Worm (Caenorhabditis elegans) whole organism, L4 larva: Measurements from ENCODE around the gene nlp-101.

Source experiments
- F10B5.3 ChIP-seq: sonication (generic microtip); optimal IDR thresholded peaks from 2 replicates; lab custom pipeline; 2016; ENCODE audit warnings: mild to moderate bottlenecking, missing genetic modification characterization, missing compliant biosample characterization
- F26F4.8 ChIP-seq: fragments of 200-800 bp; sonication (Bioruptor generic); conservative IDR thresholded peaks from 2 replicates; pipeline ENCODE4 v1.3.6; 2022; ENCODE audit warnings: missing genetic modification characterization, missing compliant biosample characterization
- F49E8.2 ChIP-seq: sonication (generic microtip); optimal IDR thresholded peaks from 2 replicates; lab custom pipeline; 2016; ENCODE audit warnings: missing compliant biosample characterization, mild to moderate bottlenecking, missing genetic modification characterization, borderline replicate concordance
- T26A8.4 ChIP-seq: fragments of 200-800 bp; sonication (Bioruptor generic); IDR thresholded peaks from 2 replicates; pipeline ENCODE4 v1.3.6; 2022; ENCODE audit warnings: missing genetic modification characterization, missing compliant biosample characterization
- Y105C5A.15 ChIP-seq: fragments of 200-800 bp; sonication (Bioruptor generic); IDR thresholded peaks from 2 replicates; pipeline ENCODE4 v1.3.6; 2022; ENCODE audit warnings: missing genetic modification characterization, missing compliant biosample characterization
- Y75B8A.6 ChIP-seq: fragments of 200-800 bp; sonication (Bioruptor generic); IDR thresholded peaks from 2 replicates; pipeline ENCODE4 v1.3.6; 2022; ENCODE audit warnings: missing genetic modification reagents, missing genetic modification characterization, missing compliant biosample characterization
- aha-1 ChIP-seq: fragments of 150-350 bp; peaks from one replicate; lab custom pipeline; 2014; ENCODE audit warnings: missing biosample characterization, missing genetic modification characterization
- attf-4 ChIP-seq: sonication (generic microtip); optimal IDR thresholded peaks from 3 replicates; lab custom pipeline; 2017; ENCODE audit warnings: missing biosample characterization, missing genetic modification characterization
- ceh-32 ChIP-seq: sonication (generic microtip); optimal IDR thresholded peaks from 2 replicates; lab custom pipeline; 2016; ENCODE audit warnings: mild to moderate bottlenecking, missing genetic modification characterization, missing compliant biosample characterization; ENCODE audit not compliant: poor library complexity
- ceh-82 ChIP-seq: sonication (generic microtip); optimal IDR thresholded peaks from 2 replicates; lab custom pipeline; 2017; ENCODE audit warnings: missing biosample characterization, missing genetic modification characterization
- dmd-6 ChIP-seq: fragments of 200-800 bp; sonication (Bioruptor generic); IDR thresholded peaks from 2 replicates; pipeline ENCODE4 v1.3.6; 2022; ENCODE audit warnings: missing genetic modification reagents, missing genetic modification characterization, missing compliant biosample characterization
- dmd-8 ChIP-seq: fragments of 200-800 bp; sonication (Bioruptor generic); IDR thresholded peaks from 2 replicates; pipeline ENCODE4 v1.3.6; 2022; ENCODE audit warnings: missing genetic modification characterization, missing compliant biosample characterization
- dmd-9 ChIP-seq: fragments of 200-800 bp; sonication (Bioruptor generic); IDR thresholded peaks from 2 replicates; pipeline ENCODE4 v1.3.6; 2022; ENCODE audit warnings: missing genetic modification reagents, missing genetic modification characterization, missing compliant biosample characterization
- duxl-1 ChIP-seq: sonication (generic microtip); optimal IDR thresholded peaks from 2 replicates; lab custom pipeline; 2016; ENCODE audit warnings: mild to moderate bottlenecking, missing genetic modification characterization, moderate library complexity, missing compliant biosample characterization; ENCODE audit not compliant: poor library complexity
- egl-27 ChIP-seq: sonication (generic microtip); optimal IDR thresholded peaks from 3 replicates; lab custom pipeline; 2017; ENCODE audit warnings: missing biosample characterization, missing genetic modification reagents, missing genetic modification characterization
- fkh-10 ChIP-seq: fragments of 150-350 bp; optimal IDR thresholded peaks from 2 replicates; lab custom pipeline; 2014; ENCODE audit warnings: missing biosample characterization, missing genetic modification reagents, missing genetic modification characterization
- fos-1 ChIP-seq: fragments of 150-350 bp; optimal IDR thresholded peaks from 2 replicates; lab custom pipeline; 2014; ENCODE audit warnings: missing biosample characterization, missing genetic modification characterization
- hif-1 ChIP-seq, 2 experiments: sonication (generic microtip); optimal IDR thresholded peaks; 2 replicates each; lab custom pipeline; 2016 to 2017; ENCODE audit warnings: missing compliant biosample characterization in 2 of 2, missing genetic modification characterization in 2 of 2, missing genetic modification reagents in 2 of 2, missing genotype in 2 of 2, mild to moderate bottlenecking in 1 of 2
- hlh-30 ChIP-seq: sonication (generic microtip); optimal IDR thresholded peaks from 2 replicates; lab custom pipeline; 2017; ENCODE audit warnings: antibody characterized with exemption, mild to moderate bottlenecking, missing genetic modification characterization, missing compliant biosample characterization; ENCODE audit not compliant: insufficient read depth
- lin-1 ChIP-seq: fragments of 200-800 bp; sonication (Bioruptor generic); IDR thresholded peaks from 2 replicates; pipeline ENCODE4 v1.3.6; 2022; ENCODE audit warnings: missing genetic modification reagents, missing genetic modification characterization, missing compliant biosample characterization
- lin-13 ChIP-seq: fragments of 150-350 bp; optimal IDR thresholded peaks from 2 replicates; lab custom pipeline; 2014; ENCODE audit warnings: missing biosample characterization, missing genetic modification reagents, missing genetic modification characterization
- lin-29 ChIP-seq: fragments of 200-800 bp; sonication (Bioruptor generic); IDR thresholded peaks from 2 replicates; pipeline ENCODE4 v1.3.6; 2022; ENCODE audit warnings: missing genetic modification reagents, missing genetic modification characterization, missing compliant biosample characterization
- lin-38 ChIP-seq: fragments of 200-800 bp; sonication (Bioruptor generic); IDR thresholded peaks from 2 replicates; pipeline ENCODE4 v1.3.6; 2022; ENCODE audit warnings: missing genetic modification reagents, missing genetic modification characterization, missing compliant biosample characterization
- lsy-2 ChIP-seq, 2 experiments: fragments of 150-350 bp in 1 of 2; sonication (generic microtip) in 1 of 2; optimal IDR thresholded peaks; 2 replicates each; lab custom pipeline; 2014 to 2017; ENCODE audit warnings: missing biosample characterization in 2 of 2, missing genetic modification characterization in 2 of 2
- madf-5 ChIP-seq, 2 experiments: fragments of 200-800 bp; sonication (Bioruptor generic); IDR thresholded peaks; 2 replicates each; pipeline ENCODE4 v1.3.6; 2022; ENCODE audit warnings: missing compliant biosample characterization in 2 of 2, missing genetic modification characterization in 2 of 2
- madf-9 ChIP-seq: fragments of 200-800 bp; sonication (Bioruptor generic); conservative IDR thresholded peaks from 2 replicates; pipeline ENCODE4 v1.3.6; 2022; ENCODE audit warnings: missing genetic modification reagents, missing genetic modification characterization, missing compliant biosample characterization
- mdl-1 ChIP-seq, 2 experiments: fragments of 150-350 bp in 1 of 2; sonication (generic microtip) in 1 of 2; optimal IDR thresholded peaks; 2 replicates each; lab custom pipeline; 2014 to 2017; ENCODE audit warnings: missing biosample characterization in 2 of 2, missing genetic modification characterization in 2 of 2
- nhr-102 ChIP-seq: sonication (generic microtip); optimal IDR thresholded peaks from 2 replicates; lab custom pipeline; 2016; ENCODE audit warnings: mild to moderate bottlenecking, missing genetic modification characterization, moderate library complexity, missing compliant biosample characterization
- nhr-111 ChIP-seq: fragments of 200-800 bp; sonication (Bioruptor generic); optimal IDR thresholded peaks from 2 replicates; lab custom pipeline; 2018; ENCODE audit warnings: mild to moderate bottlenecking, missing genetic modification characterization, missing compliant biosample characterization
- nhr-25 ChIP-seq: sonication (generic microtip); optimal IDR thresholded peaks from 2 replicates; lab custom pipeline; 2017; ENCODE audit warnings: missing genetic modification characterization, mild to moderate bottlenecking, missing compliant biosample characterization, antibody characterized with exemption, moderate library complexity, borderline replicate concordance; ENCODE audit not compliant: insufficient read depth
- nhr-28 ChIP-seq: fragments of 150-350 bp; optimal IDR thresholded peaks from 2 replicates; lab custom pipeline; 2014; ENCODE audit warnings: missing biosample characterization, missing genetic modification characterization
- nhr-76 ChIP-seq: fragments of 150-350 bp; optimal IDR thresholded peaks from 2 replicates; lab custom pipeline; 2014; ENCODE audit warnings: missing biosample characterization, missing genetic modification characterization
- nhr-77 ChIP-seq: fragments of 150-350 bp; optimal IDR thresholded peaks from 2 replicates; lab custom pipeline; 2014; ENCODE audit warnings: missing biosample characterization, missing genetic modification characterization
- pha-4 ChIP-seq, 2 experiments: fragments of 150-350 bp in 1 of 2; fragments of 200-800 bp in 1 of 2; sonication (Bioruptor generic) in 1 of 2; IDR thresholded peaks in 1 of 2; optimal IDR thresholded peaks in 1 of 2; 2 replicates each; pipeline versions ENCODE4 v1.3.6 to Lab custom; 2014 to 2022; ENCODE audit warnings: missing genetic modification characterization in 2 of 2, missing genetic modification reagents in 2 of 2, missing biosample characterization in 1 of 2, missing compliant biosample characterization in 1 of 2
- php-3 ChIP-seq: fragments of 200-800 bp; sonication (Bioruptor generic); IDR thresholded peaks from 2 replicates; pipeline ENCODE4 v1.3.6; 2022; ENCODE audit warnings: missing genetic modification reagents, missing genetic modification characterization, missing compliant biosample characterization
- rbr-2 ChIP-seq: sonication (generic microtip); optimal IDR thresholded peaks from 2 replicates; lab custom pipeline; 2016; ENCODE audit warnings: missing genotype, missing genetic modification characterization, missing compliant biosample characterization
- saeg-2 ChIP-seq: fragments of 200-800 bp; sonication (Bioruptor generic); IDR thresholded peaks from 2 replicates; pipeline ENCODE4 v1.3.6; 2022; ENCODE audit warnings: missing genetic modification reagents, missing genetic modification characterization, missing compliant biosample characterization
- sdz-12 ChIP-seq: fragments of 200-800 bp; sonication (Bioruptor generic); optimal IDR thresholded peaks from 2 replicates; lab custom pipeline; 2018; ENCODE audit warnings: mild to moderate bottlenecking, missing genetic modification characterization, missing compliant biosample characterization
- set-16 ChIP-seq: fragments of 200-800 bp; sonication (Bioruptor generic); IDR thresholded peaks from 2 replicates; pipeline ENCODE4 v1.3.6; 2022; ENCODE audit warnings: missing genetic modification reagents, missing genetic modification characterization, missing compliant biosample characterization
- snpc-1.2 ChIP-seq: fragments of 200-800 bp; sonication (Bioruptor generic); IDR thresholded peaks from 2 replicates; pipeline ENCODE4 v1.3.6; 2022; ENCODE audit warnings: missing genetic modification reagents, missing genetic modification characterization, missing compliant biosample characterization
- snpc-4 ChIP-seq: fragments of 150-350 bp; optimal IDR thresholded peaks from 2 replicates; lab custom pipeline; 2014; ENCODE audit warnings: missing biosample characterization, missing genetic modification characterization
- spr-1 ChIP-seq: sonication (generic microtip); optimal IDR thresholded peaks from 2 replicates; lab custom pipeline; 2016; ENCODE audit warnings: mild to moderate bottlenecking, missing genetic modification characterization, missing compliant biosample characterization
- spr-3 ChIP-seq: fragments of 200-800 bp; sonication (Bioruptor generic); optimal IDR thresholded peaks from 2 replicates; lab custom pipeline; 2018; ENCODE audit warnings: mild to moderate bottlenecking, missing genetic modification characterization, missing compliant biosample characterization
- tag-97 ChIP-seq: fragments of 200-800 bp; sonication (Bioruptor generic); IDR thresholded peaks from 2 replicates; pipeline ENCODE4 v1.3.6; 2022; ENCODE audit warnings: missing genetic modification characterization, missing compliant biosample characterization
- tra-1 ChIP-seq: fragments of 200-800 bp; sonication (Bioruptor generic); IDR thresholded peaks from 2 replicates; pipeline ENCODE4 v1.3.6; 2022; ENCODE audit warnings: missing genetic modification reagents, missing genetic modification characterization, missing compliant biosample characterization
- unc-39 ChIP-seq: sonication (generic microtip); optimal IDR thresholded peaks from 2 replicates; lab custom pipeline; 2017; ENCODE audit warnings: missing biosample characterization, missing genetic modification characterization
- zip-2 ChIP-seq: fragments of 150-350 bp; optimal IDR thresholded peaks from 2 replicates; lab custom pipeline; 2014; ENCODE audit warnings: missing biosample characterization, missing genetic modification characterization
- ztf-11 ChIP-seq: fragments of 150-350 bp; optimal IDR thresholded peaks from 2 replicates; lab custom pipeline; 2014; ENCODE audit warnings: missing biosample characterization, missing genetic modification characterization
- ztf-7 ChIP-seq: fragments of 150-350 bp; optimal IDR thresholded peaks from 2 replicates; lab custom pipeline; 2014; ENCODE audit warnings: missing biosample characterization, missing genetic modification characterization

Gene nlp-101

DNA sequence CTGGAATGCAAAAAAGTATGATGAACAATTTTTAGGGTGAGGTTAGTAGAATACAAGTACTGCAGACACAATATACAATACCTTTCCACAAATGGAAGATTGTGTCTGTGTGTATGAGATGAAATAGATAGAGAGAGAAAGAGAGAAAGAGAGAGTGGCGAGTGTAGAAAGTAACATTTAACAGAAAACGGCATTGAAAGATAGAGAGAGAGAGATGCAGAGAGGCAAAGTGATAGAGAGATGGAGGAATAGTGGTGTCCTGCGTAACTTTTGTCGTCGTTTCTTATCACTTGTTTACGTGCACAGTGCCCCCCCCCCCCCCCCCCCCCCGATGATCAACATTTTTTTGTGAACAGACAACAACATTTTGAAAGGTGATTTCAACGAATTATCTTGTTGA lies 23.9 kb upstream of the nlp-101 start (continued):
- TF ChIP-seq lin-13 (no peak), nhr-28 (tag; lab: Kevin White, UChicago) (peak; percentile 89), ztf-11 (tag; lab: Kevin White, UChicago) (no peak), rbr-2 (tag; lab: Kevin White, UChicago) (no peak), ceh-32 (no peak), tag-97 (GFP tag; lab: Robert Waterston, UW) (no peak), F10B5.3 (no peak), dmd-8 (no peak), hif-1 (tag; optimal IDR thresholded peaks at IDR 0.05; lab: Kevin White, UChicago) (peak in 1 of 2 experiments; percentile 26), pha-4 (GFP tag; IDR thresholded peaks at IDR 0.05; lab: Robert Waterston, UW) (peak; percentile 45; the same call in 1 of the 2 replicates), pha-4 (tag; optimal IDR thresholded peaks at IDR 0.05; lab: Kevin White, UChicago) (no peak), php-3 (GFP tag; lab: Robert Waterston, UW) (no peak), madf-9 (GFP tag; lab: Robert Waterston, UW) (no peak), madf-5 (GFP tag; IDR thresholded peaks at IDR 0.05; lab: Robert Waterston, UW) (no peak), lin-29 (GFP tag; lab: Robert Waterston, UW) (no peak), nhr-77 (tag; lab: Kevin White, UChicago) (no peak), Y75B8A.6 (no peak), attf-4 (no peak), Y105C5A.15 (no peak), fos-1 (no peak), T26A8.4 (GFP tag; lab: Robert Waterston, UW) (no peak), set-16 (GFP tag; lab: Robert Waterston, UW) (no peak), ceh-82 (no peak), sdz-12 (GFP tag; lab: Kevin White, UChicago) (no peak), mdl-1 (tag; optimal IDR thresholded peaks at IDR 0.05; lab: Kevin White, UChicago) (peak in 1 of 2 experiments; percentile 51), egl-27 (tag; lab: Kevin White, UChicago) (no peak), nhr-25 (tag; lab: Kevin White, UChicago) (no peak), tra-1 (GFP tag; lab: Robert Waterston, UW) (0 out of 2 replicates have a peak, but pooled peaks have one; percentile 50), lin-1 (GFP tag; lab: Robert Waterston, UW) (no peak), saeg-2 (no peak), lin-38 (GFP tag; lab: Robert Waterston, UW) (no peak), nhr-76 (tag; lab: Kevin White, UChicago) (no peak), nhr-111 (GFP tag; lab: Kevin White, UChicago) (no peak), fkh-10 (GFP tag; lab: Kevin White, UChicago) (no peak)

DNA sequence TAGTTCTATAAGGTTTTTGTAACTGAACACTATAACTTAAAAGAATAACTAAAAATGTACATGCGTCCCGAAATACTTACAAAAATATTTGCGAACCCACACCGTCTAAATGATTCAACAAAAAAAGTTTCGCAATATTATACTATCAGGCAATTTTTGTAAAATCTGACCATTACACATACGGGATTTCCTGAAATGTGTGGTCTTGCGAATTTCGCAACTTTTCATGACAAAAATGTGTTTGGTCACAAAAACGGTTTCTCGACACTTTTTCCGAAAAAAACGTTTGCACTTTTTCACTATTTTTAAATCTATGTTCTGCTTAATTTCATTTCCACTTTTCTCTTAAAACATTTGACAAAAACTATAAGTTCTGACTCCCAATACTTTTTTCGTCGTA lies 23.5 kb upstream of the nlp-101 start:
- TF ChIP-seq spr-1 (tag; lab: Kevin White, UChicago) (no peak), aha-1 (tag; lab: Kevin White, UChicago) (peak; percentile 65), spr-3 (GFP tag; lab: Kevin White, UChicago) (no peak), nhr-102 (tag; lab: Kevin White, UChicago) (no peak)

DNA sequence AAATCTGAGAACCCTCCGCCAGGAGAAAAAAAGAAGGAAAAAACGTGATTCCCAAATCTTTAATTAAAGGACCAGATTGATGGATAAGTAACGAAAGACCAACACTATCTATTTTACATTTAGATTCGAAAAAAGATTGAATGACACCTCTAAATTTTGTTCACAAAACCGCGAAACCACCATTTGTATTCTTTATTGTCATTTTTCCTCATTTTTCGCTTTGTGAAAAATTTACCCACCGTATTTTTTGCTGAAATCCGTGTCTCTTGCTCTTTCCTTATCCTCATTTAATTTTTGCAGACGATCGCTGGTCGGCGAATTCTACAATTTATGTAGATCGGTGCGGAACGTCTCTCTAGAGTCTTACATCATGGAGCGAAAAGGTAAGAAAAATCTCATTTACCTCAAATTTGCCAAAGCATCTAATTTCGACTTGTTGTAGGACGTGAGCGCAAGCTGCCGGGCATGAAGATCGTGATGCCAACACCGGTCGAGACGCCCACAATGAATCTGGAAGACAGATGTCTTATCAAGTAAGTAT lies 22.2 kb upstream of the nlp-101 start, which contains the start of the genes sek-1 and R03G5.6:
Gene sek-1 (plus strand): TSS at position 301 of the 541 bp plus-strand sequence.
Gene R03G5.6 (minus strand): TSS at position 491 of the 541 bp plus-strand sequence.
- TF ChIP-seq snpc-4 (tag; lab: Kevin White, UChicago) (no peak), lsy-2 (tag; optimal IDR thresholded peaks at IDR 0.05; lab: Kevin White, UChicago) (no peak), saeg-2 (no peak), ztf-7 (tag; lab: Kevin White, UChicago) (no peak), hif-1 (tag; optimal IDR thresholded peaks at IDR 0.05; lab: Kevin White, UChicago) (no peak), duxl-1 (tag; lab: Kevin White, UChicago) (no peak), F26F4.8 (GFP tag; lab: Robert Waterston, UW) (no peak), hlh-30 (tag; lab: Kevin White, UChicago) (no peak), sdz-12 (GFP tag; lab: Kevin White, UChicago) (no peak), nhr-102 (tag; lab: Kevin White, UChicago) (no peak), F49E8.2 (tag; lab: Kevin White, UChicago) (no peak), zip-2 (tag; lab: Kevin White, UChicago) (no peak), tra-1 (GFP tag; lab: Robert Waterston, UW) (no peak), dmd-9 (GFP tag; lab: Robert Waterston, UW) (no peak), unc-39 (no peak), dmd-6 (GFP tag; lab: Robert Waterston, UW) (no peak), nhr-76 (tag; lab: Kevin White, UChicago) (no peak), snpc-1.2 (GFP tag; lab: Robert Waterston, UW) (no peak)
